Worm (Caenorhabditis elegans) whole organism, L3 larva: Measurements from ENCODE around the gene F36D4.4.

Experiments
- ama-1 ChIP-seq: fragments of 150-350 bp; optimal IDR thresholded peaks from 2 replicates; lab custom pipeline; 2018
- egl-27 ChIP-seq: sonication (generic microtip); optimal IDR thresholded peaks from 4 replicates; lab custom pipeline; 2017; ENCODE audit warnings: missing biosample characterization, missing genetic modification reagents, missing genetic modification characterization
- nhr-11 ChIP-seq: fragments of 150-350 bp; optimal IDR thresholded peaks from 2 replicates; lab custom pipeline; 2014; ENCODE audit warnings: missing biosample characterization, missing genetic modification characterization
- nhr-12 ChIP-seq: fragments of 150-350 bp; optimal IDR thresholded peaks from 2 replicates; lab custom pipeline; 2014; ENCODE audit warnings: missing biosample characterization, missing genetic modification characterization
- snpc-4 ChIP-seq: fragments of 150-350 bp; optimal IDR thresholded peaks from 2 replicates; lab custom pipeline; 2014; ENCODE audit warnings: missing biosample characterization, missing genetic modification characterization
- zag-1 ChIP-seq: fragments of 150-350 bp; optimal IDR thresholded peaks from 2 replicates; lab custom pipeline; 2014; ENCODE audit warnings: missing biosample characterization, missing genetic modification characterization

DNA sequence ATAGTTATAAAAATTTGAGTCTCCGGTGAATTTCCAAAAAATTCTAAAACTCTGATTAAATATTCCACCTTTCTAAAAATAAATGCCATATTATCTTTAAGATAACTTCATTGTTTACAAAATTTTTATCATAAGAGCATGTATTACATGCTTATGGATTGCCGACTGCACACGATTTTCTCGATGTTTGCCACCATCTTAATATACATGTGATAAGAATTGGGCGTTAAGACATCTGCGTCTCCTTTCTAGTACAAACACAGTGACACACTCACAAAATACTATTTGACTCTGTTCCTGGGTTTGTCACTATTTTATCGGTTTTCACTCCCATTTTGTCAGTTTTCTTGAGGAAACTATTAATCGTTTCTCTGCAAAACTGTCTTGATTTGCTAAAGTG, 28.7 kb upstream of the F36D4.4 start:
- no peak for TF ChIP-seq zag-1
- TF ChIP-seq snpc-4 (tag; lab: Kevin White, UChicago): no peak
- no peak for TF ChIP-seq nhr-11 (tag; lab: Kevin White, UChicago)
- TF ChIP-seq nhr-12 (tag; lab: Kevin White, UChicago): no peak
- TF ChIP-seq egl-27 (tag; lab: Kevin White, UChicago): no peak
- no peak for TF ChIP-seq ama-1 (lab: Kevin White, UChicago)
